Worm (Caenorhabditis elegans) whole organism, L2 larva: Measurements from ENCODE around the gene mtcu-2.
"Not testable (repeated sequence)": the region's sequence is repeated elsewhere in the genome, so short reads cannot be mapped to it uniquely, and the experiment has no call there.

Experiments used
- C34F6.9 ChIP-seq: fragments of 150-350 bp; optimal IDR thresholded peaks from 2 replicates; lab custom pipeline; 2014; ENCODE audit warnings: missing biosample characterization, missing genetic modification characterization
- R02D3.7 ChIP-seq: fragments of 150-350 bp; optimal IDR thresholded peaks from 2 replicates; lab custom pipeline; 2014; ENCODE audit warnings: missing biosample characterization, missing genetic modification characterization
- alr-1 ChIP-seq: fragments of 150-350 bp; optimal IDR thresholded peaks from 2 replicates; lab custom pipeline; 2014; ENCODE audit warnings: missing biosample characterization, missing genetic modification characterization
- aly-2 ChIP-seq: fragments of 150-350 bp; optimal IDR thresholded peaks from 2 replicates; lab custom pipeline; 2014; ENCODE audit warnings: missing biosample characterization, missing genetic modification characterization
- ama-1 ChIP-seq: fragments of 150-350 bp; optimal IDR thresholded peaks from 2 replicates; lab custom pipeline; 2018; ENCODE audit warnings: inconsistent platforms
- ceh-82 ChIP-seq: fragments of 150-350 bp; optimal IDR thresholded peaks from 2 replicates; lab custom pipeline; 2014; ENCODE audit warnings: missing biosample characterization, missing genetic modification characterization
- lin-39 ChIP-seq: fragments of 150-350 bp; optimal IDR thresholded peaks from 2 replicates; lab custom pipeline; 2014; ENCODE audit warnings: missing biosample characterization, missing genetic modification reagents, missing genetic modification characterization
- nhr-11 ChIP-seq: fragments of 150-350 bp; optimal IDR thresholded peaks from 2 replicates; lab custom pipeline; 2014; ENCODE audit warnings: missing biosample characterization, missing genetic modification characterization
- nhr-6 ChIP-seq: fragments of 150-350 bp; optimal IDR thresholded peaks from 2 replicates; lab custom pipeline; 2014; ENCODE audit warnings: missing biosample characterization, missing genetic modification characterization
- snpc-4 ChIP-seq: fragments of 150-350 bp; optimal IDR thresholded peaks from 2 replicates; lab custom pipeline; 2014; ENCODE audit warnings: missing biosample characterization, missing genetic modification characterization
- zag-1 ChIP-seq: fragments of 150-350 bp; optimal IDR thresholded peaks from 2 replicates; lab custom pipeline; 2014; ENCODE audit warnings: missing biosample characterization, missing genetic modification characterization
- ztf-11 ChIP-seq: sonication (generic microtip); optimal IDR thresholded peaks from 2 replicates; lab custom pipeline; 2017; ENCODE audit warnings: missing biosample characterization, missing genetic modification characterization

DNA sequence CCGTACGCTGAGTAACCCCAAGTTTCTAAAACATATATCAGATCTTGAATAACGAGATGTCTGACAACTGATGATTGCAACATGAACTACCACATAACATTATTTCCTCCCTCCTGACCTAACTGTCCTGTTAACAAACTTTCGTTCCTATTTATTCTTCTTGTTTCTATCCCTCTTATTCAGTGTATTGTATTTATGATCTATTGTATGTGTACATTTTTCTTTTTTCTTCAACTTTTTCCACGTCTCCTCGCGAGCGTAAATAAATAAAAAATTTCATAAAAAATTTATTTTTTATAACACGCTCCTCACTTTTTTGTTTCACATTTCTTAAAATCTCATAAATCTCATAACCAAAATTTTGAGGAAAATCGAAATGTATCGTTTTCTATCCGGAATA is 26.7 kb downstream of the mtcu-2 start, which contains the start of gene ZK892.4:
- TF ChIP-seq snpc-4; zag-1 (tag; lab: Kevin White, UChicago); R02D3.7 (tag; lab: Kevin White, UChicago); ztf-11; nhr-11 (tag; lab: Kevin White, UChicago); nhr-6; alr-1; lin-39 (tag; lab: Kevin White, UChicago); ceh-82 (tag; lab: Kevin White, UChicago); aly-2 (tag; lab: Kevin White, UChicago); ama-1 (lab: Kevin White, UChicago); C34F6.9 (tag; lab: Kevin White, UChicago): not testable (repeated sequence)
